Fruit fly (Drosophila melanogaster) whole organism, prepupa: ENCODE results near the gene Mst27D.

Experiments
- Blimp-1 ChIP-seq: fragments of 200-800 bp; sonication (Bioruptor generic); optimal IDR thresholded peaks from 3 replicates; lab custom pipeline; 2017; ENCODE audit warnings: missing biosample characterization, missing genetic modification characterization, mild to moderate bottlenecking, moderate library complexity, missing genetic modification reagents
- CG10631 ChIP-seq: fragments of 200-800 bp; sonication (Bioruptor generic); optimal IDR thresholded peaks from 2 replicates; lab custom pipeline; 2016; ENCODE audit warnings: missing biosample characterization, missing genetic modification characterization
- CG10669 ChIP-seq: fragments of 200-800 bp; sonication (Bioruptor generic); optimal IDR thresholded peaks from 3 replicates; lab custom pipeline; 2018; ENCODE audit warnings: missing biosample characterization, mild to moderate bottlenecking, missing genetic modification characterization, moderate library complexity
- CG11294 ChIP-seq: fragments of 200-800 bp; sonication (Bioruptor generic); IDR thresholded peaks from 2 replicates; pipeline ENCODE4 v1.3.6; 2022; ENCODE audit warnings: missing biosample characterization, missing genetic modification characterization
- CG11762 ChIP-seq: fragments of 200-800 bp; sonication (Bioruptor generic); optimal IDR thresholded peaks from 3 replicates; lab custom pipeline; 2016; ENCODE audit warnings: missing biosample characterization, missing genetic modification characterization; ENCODE audit not compliant: insufficient read depth
- CG11902 ChIP-seq: fragments of 200-800 bp; sonication (Bioruptor generic); optimal IDR thresholded peaks from 3 replicates; lab custom pipeline; 2016; ENCODE audit warnings: missing biosample characterization, missing genetic modification characterization
- CG15336 ChIP-seq: fragments of 200-800 bp; sonication (Bioruptor generic); IDR thresholded peaks from 2 replicates; pipeline ENCODE4 v1.3.6; 2022; ENCODE audit warnings: missing biosample characterization, missing genetic modification characterization
- CG3032 ChIP-seq: fragments of 200-800 bp; optimal IDR thresholded peaks from 2 replicates; lab custom pipeline; 2019; ENCODE audit warnings: missing biosample characterization, mild to moderate bottlenecking, missing genetic modification characterization, moderate library complexity
- CG32006 ChIP-seq: fragments of 200-800 bp; sonication (Bioruptor generic); optimal IDR thresholded peaks from 3 replicates; lab custom pipeline; 2017; ENCODE audit warnings: missing biosample characterization, mild to moderate bottlenecking, missing genetic modification characterization
- CG34406 ChIP-seq: fragments of 200-800 bp; sonication (Bioruptor generic); optimal IDR thresholded peaks from 3 replicates; lab custom pipeline; 2016; ENCODE audit warnings: missing biosample characterization, missing genetic modification characterization
- CG3919 ChIP-seq: fragments of 200-800 bp; sonication (Bioruptor generic); optimal IDR thresholded peaks from 3 replicates; lab custom pipeline; 2016; ENCODE audit warnings: missing biosample characterization, missing genetic modification characterization
- CG6163 ChIP-seq: fragments of 200-800 bp; sonication (Bioruptor generic); IDR thresholded peaks from 3 replicates; pipeline ENCODE4 v1.3.6; 2022; ENCODE audit warnings: missing biosample characterization, missing genetic modification characterization
- CG6792 ChIP-seq: fragments of 200-800 bp; sonication (Bioruptor generic); optimal IDR thresholded peaks from 3 replicates; lab custom pipeline; 2016; ENCODE audit warnings: missing biosample characterization, missing genetic modification characterization
- CG6808 ChIP-seq: fragments of 200-800 bp; sonication (Bioruptor generic); optimal IDR thresholded peaks from 3 replicates; lab custom pipeline; 2017; ENCODE audit warnings: missing biosample characterization, missing genetic modification characterization, mild to moderate bottlenecking, moderate library complexity, missing genetic modification reagents
- CG6854 ChIP-seq: fragments of 200-800 bp; sonication (Bioruptor generic); optimal IDR thresholded peaks from 2 replicates; lab custom pipeline; 2017; ENCODE audit warnings: missing biosample characterization, mild to moderate bottlenecking, missing genetic modification characterization
- CG7368 ChIP-seq: fragments of 200-800 bp; sonication (Bioruptor generic); optimal IDR thresholded peaks from 3 replicates; lab custom pipeline; 2016; ENCODE audit warnings: missing biosample characterization, missing genetic modification characterization
- CG8319 ChIP-seq: fragments of 200-800 bp; sonication (Bioruptor generic); optimal IDR thresholded peaks from 3 replicates; lab custom pipeline; 2016; ENCODE audit warnings: missing biosample characterization, missing genetic modification characterization
- CG8632 ChIP-seq: fragments of 200-800 bp; sonication (Bioruptor generic); optimal IDR thresholded peaks from 3 replicates; lab custom pipeline; 2016; ENCODE audit warnings: missing biosample characterization, missing genetic modification characterization
- CG9139 ChIP-seq: fragments of 200-800 bp; sonication (Bioruptor generic); optimal IDR thresholded peaks from 3 replicates; lab custom pipeline; 2017; ENCODE audit warnings: missing biosample characterization, mild to moderate bottlenecking, missing genetic modification characterization
- Eip78C ChIP-seq: fragments of 200-800 bp; sonication (Bioruptor generic); peaks from one replicate; lab custom pipeline; 2016; ENCODE audit warnings: missing biosample characterization, missing genetic modification characterization
- Eip93F ChIP-seq: fragments of 200-800 bp; sonication (Bioruptor generic); optimal IDR thresholded peaks from 2 replicates; lab custom pipeline; 2016; ENCODE audit warnings: missing biosample characterization, mild to moderate bottlenecking, missing genetic modification characterization
- Ets21C ChIP-seq: fragments of 200-800 bp; sonication (Bioruptor generic); optimal IDR thresholded peaks from 3 replicates; lab custom pipeline; 2016; ENCODE audit warnings: missing biosample characterization, missing genetic modification characterization
- Ets96B ChIP-seq: fragments of 200-800 bp; optimal IDR thresholded peaks from 2 replicates; lab custom pipeline; 2019; ENCODE audit warnings: missing biosample characterization, mild to moderate bottlenecking, missing genetic modification characterization, moderate library complexity
- Gug ChIP-seq: fragments of 200-800 bp; sonication (Bioruptor generic); IDR thresholded peaks from 2 replicates; pipeline ENCODE4 v1.3.6; 2022; ENCODE audit warnings: missing biosample characterization, missing genetic modification characterization
- Hr38 ChIP-seq: sonication (Bioruptor generic); optimal IDR thresholded peaks from 2 replicates; lab custom pipeline; 2016; ENCODE audit warnings: missing biosample characterization, missing genetic modification characterization
- Hr39 ChIP-seq: fragments of 200-800 bp; sonication (Bioruptor generic); optimal IDR thresholded peaks from 2 replicates; lab custom pipeline; 2016; ENCODE audit warnings: missing biosample characterization, missing genetic modification characterization
- Hr4 ChIP-seq: fragments of 200-800 bp; sonication (Bioruptor generic); optimal IDR thresholded peaks from 3 replicates; lab custom pipeline; 2016; ENCODE audit warnings: missing biosample characterization, missing genetic modification characterization
- Met ChIP-seq: fragments of 200-800 bp; sonication (Bioruptor generic); optimal IDR thresholded peaks from 3 replicates; lab custom pipeline; 2016; ENCODE audit warnings: missing biosample characterization, missing genetic modification characterization
- OdsH ChIP-seq: fragments of 200-800 bp; sonication (Bioruptor generic); optimal IDR thresholded peaks from 3 replicates; lab custom pipeline; 2016; ENCODE audit warnings: missing biosample characterization, missing genetic modification characterization
- Smox ChIP-seq: fragments of 200-800 bp; sonication (Bioruptor generic); optimal IDR thresholded peaks from 3 replicates; lab custom pipeline; 2016; ENCODE audit warnings: missing biosample characterization, missing genetic modification characterization
- Sox102F ChIP-seq: fragments of 200-800 bp; sonication (Bioruptor generic); optimal IDR thresholded peaks from 2 replicates; lab custom pipeline; 2016; ENCODE audit warnings: missing biosample characterization, mild to moderate bottlenecking, missing genetic modification characterization
- Sox14 ChIP-seq: fragments of 200-800 bp; sonication (Bioruptor generic); optimal IDR thresholded peaks from 3 replicates; lab custom pipeline; 2016; ENCODE audit warnings: missing biosample characterization, missing genetic modification characterization
- Sox15 ChIP-seq: fragments of 200-800 bp; sonication (Bioruptor generic); optimal IDR thresholded peaks from 3 replicates; lab custom pipeline; 2016; ENCODE audit warnings: missing biosample characterization, missing genetic modification characterization
- achi ChIP-seq: fragments of 200-800 bp; sonication (Bioruptor generic); optimal IDR thresholded peaks from 3 replicates; lab custom pipeline; 2016; ENCODE audit warnings: missing biosample characterization, missing genetic modification characterization
- acj6 ChIP-seq: fragments of 200-800 bp; sonication (Bioruptor generic); optimal IDR thresholded peaks from 3 replicates; lab custom pipeline; 2016; ENCODE audit warnings: missing biosample characterization, missing genetic modification characterization
- cyc ChIP-seq: fragments of 200-800 bp; sonication (Bioruptor generic); optimal IDR thresholded peaks from 3 replicates; lab custom pipeline; 2016; ENCODE audit warnings: missing biosample characterization, missing genetic modification characterization
- eg ChIP-seq: fragments of 200-800 bp; sonication (Bioruptor generic); IDR thresholded peaks from 3 replicates; pipeline ENCODE4 v1.3.6; 2022; ENCODE audit warnings: missing biosample characterization, missing genetic modification characterization
- esn ChIP-seq: fragments of 200-800 bp; sonication (Bioruptor generic); optimal IDR thresholded peaks from 2 replicates; lab custom pipeline; 2016; ENCODE audit warnings: missing biosample characterization, mild to moderate bottlenecking, missing genetic modification characterization, moderate library complexity
- fd59A ChIP-seq: fragments of 200-800 bp; sonication (Bioruptor generic); optimal IDR thresholded peaks from 2 replicates; lab custom pipeline; 2017; ENCODE audit warnings: missing biosample characterization, mild to moderate bottlenecking, missing genetic modification characterization, missing genetic modification reagents
- fd85E ChIP-seq: fragments of 200-800 bp; sonication (Bioruptor generic); optimal IDR thresholded peaks from 3 replicates; lab custom pipeline; 2016; ENCODE audit warnings: missing biosample characterization, missing genetic modification characterization
- fkh ChIP-seq: fragments of 200-800 bp; sonication (Bioruptor generic); optimal IDR thresholded peaks from 3 replicates; lab custom pipeline; 2017; ENCODE audit warnings: missing biosample characterization, mild to moderate bottlenecking, missing genetic modification characterization, moderate library complexity
- pdm3 ChIP-seq: fragments of 200-800 bp; sonication (Bioruptor generic); optimal IDR thresholded peaks from 3 replicates; lab custom pipeline; 2016; ENCODE audit warnings: missing biosample characterization, missing genetic modification characterization
- salr ChIP-seq, 2 experiments: fragments of 200-800 bp; sonication (Bioruptor generic); optimal IDR thresholded peaks; 3 replicates each; lab custom pipeline; 2016 to 2018; ENCODE audit warnings: missing biosample characterization in 2 of 2, missing genetic modification characterization in 2 of 2, mild to moderate bottlenecking in 1 of 2
- spab ChIP-seq: fragments of 200-800 bp; sonication (Bioruptor generic); optimal IDR thresholded peaks from 2 replicates; lab custom pipeline; 2017; ENCODE audit warnings: missing biosample characterization, mild to moderate bottlenecking, missing genetic modification characterization, missing genetic modification reagents
- ss ChIP-seq, 2 experiments: fragments of 200-800 bp; sonication (Bioruptor generic); optimal IDR thresholded peaks; 2 replicates in 1 of 2; 3 replicates in 1 of 2; lab custom pipeline; 2017 to 2018; ENCODE audit warnings: mild to moderate bottlenecking in 2 of 2, missing biosample characterization in 2 of 2, missing genetic modification characterization in 2 of 2, moderate library complexity in 1 of 2
- topi ChIP-seq: fragments of 200-800 bp; sonication (Bioruptor generic); optimal IDR thresholded peaks from 3 replicates; lab custom pipeline; 2016; ENCODE audit warnings: missing biosample characterization, missing genetic modification characterization
- vri ChIP-seq: fragments of 200-800 bp; sonication (Bioruptor generic); optimal IDR thresholded peaks from 3 replicates; lab custom pipeline; 2016; ENCODE audit warnings: missing biosample characterization, mild to moderate bottlenecking, missing genetic modification characterization

Gene Mst27D

DNA sequence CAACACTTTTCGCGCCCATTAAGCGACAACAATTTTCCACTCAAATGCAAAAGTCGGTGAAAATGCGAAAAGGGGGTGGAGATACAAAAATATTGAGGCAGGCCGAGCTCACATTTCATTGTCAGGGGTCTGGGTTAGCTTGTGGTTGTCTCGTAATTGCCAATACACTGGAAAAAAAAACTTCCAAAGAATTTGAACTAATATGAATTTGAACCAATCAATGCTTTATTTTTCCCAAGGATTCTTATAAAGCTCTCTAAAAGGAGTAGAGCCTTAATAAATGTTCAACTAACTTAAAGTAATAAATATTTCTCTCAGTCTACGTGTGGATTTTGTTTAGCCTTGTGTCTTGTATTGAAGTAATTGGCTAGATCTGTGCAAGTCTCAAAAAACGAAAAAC lies 12.4 kb upstream of the Mst27D start (continued):
- TF ChIP-seq ss (GFP tag; optimal IDR thresholded peaks at IDR 0.05; lab: Kevin White, UChicago) (no peak), Gug (GFP tag; lab: Robert Waterston, UW) (peak; percentile 59), CG6163 (peak; percentile 77; the same call in 2 of the 3 replicates), Hr4 (peak; percentile 81), fd85E (GFP tag; lab: Kevin White, UChicago) (no peak), Ets96B (tag; lab: Kevin White, UChicago) (peak; percentile 36), CG11762 (GFP tag; lab: Kevin White, UChicago) (peak; percentile 21), CG6808 (GFP tag; lab: Kevin White, UChicago) (no peak), spab (GFP tag; lab: Kevin White, UChicago) (peak; percentile 14), Met (no peak), OdsH (GFP tag; lab: Kevin White, UChicago) (peak; percentile 56), fd59A (GFP tag; lab: Kevin White, UChicago) (no peak), acj6 (GFP tag; lab: Kevin White, UChicago) (peak; percentile 45), CG11902 (GFP tag; lab: Kevin White, UChicago) (no peak), CG8632 (GFP tag; lab: Kevin White, UChicago) (peak; percentile 1), Eip78C (GFP tag; lab: Kevin White, UChicago) (peak; percentile 85)

DNA sequence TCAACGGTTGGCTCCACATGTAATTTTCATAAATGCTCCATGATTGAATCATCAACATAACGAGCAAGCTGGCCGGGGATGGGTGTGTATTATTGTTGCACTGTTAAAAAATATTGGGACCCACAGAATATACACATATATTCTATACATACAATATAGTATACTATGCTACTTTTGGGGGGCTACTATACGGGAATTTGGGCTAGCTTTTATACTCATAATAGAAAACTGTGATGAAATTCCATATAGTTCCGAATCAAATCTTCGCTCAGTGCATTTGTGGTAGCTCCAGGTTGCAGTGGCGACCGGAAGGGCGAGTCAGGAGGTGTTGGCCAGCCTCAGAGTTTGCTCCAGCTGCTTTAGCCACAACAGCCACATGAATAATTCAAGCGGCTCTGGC lies 11.2 kb upstream of the Mst27D start:
- 0 out of 2 replicates have a peak, but pooled peaks have one; percentile 30 for TF ChIP-seq CG11294 (GFP tag; lab: Robert Waterston, UW)
- TF ChIP-seq eg: no peak
- no peak for TF ChIP-seq fd85E (GFP tag; lab: Kevin White, UChicago)
- peak; percentile 69 for TF ChIP-seq CG10669
- no peak for TF ChIP-seq Hr38 (GFP tag; lab: Kevin White, UChicago)
- no peak for TF ChIP-seq vri
- TF ChIP-seq CG15336 (GFP tag; lab: Robert Waterston, UW): peak; percentile 66
- TF ChIP-seq Eip93F (GFP tag; lab: Kevin White, UChicago): no peak
- no peak for TF ChIP-seq Hr39 (GFP tag; lab: Kevin White, UChicago)
- peak; percentile 3 for TF ChIP-seq CG11902 (GFP tag; lab: Kevin White, UChicago)
- TF ChIP-seq CG32006 (GFP tag; lab: Kevin White, UChicago): no peak
- TF ChIP-seq topi (GFP tag; lab: Kevin White, UChicago): peak; percentile 40
- TF ChIP-seq CG10631 (GFP tag; lab: Kevin White, UChicago): peak; percentile 74
- TF ChIP-seq Sox14: peak; percentile 60
- peak; percentile 39 to 68 for TF ChIP-seq ss (GFP tag; optimal IDR thresholded peaks at IDR 0.05; lab: Kevin White, UChicago)
- TF ChIP-seq CG6163: peak; percentile 83
- peak; percentile 52 for TF ChIP-seq fd59A (GFP tag; lab: Kevin White, UChicago)
- TF ChIP-seq Met: peak; percentile 37
- peak; percentile 24 for TF ChIP-seq CG8632 (GFP tag; lab: Kevin White, UChicago)
- no peak for TF ChIP-seq CG6854 (GFP tag; lab: Kevin White, UChicago)
- peak; percentile 49 for TF ChIP-seq Hr4
- peak; percentile 48 for TF ChIP-seq cyc (GFP tag; lab: Kevin White, UChicago)
- peak; percentile 38 for TF ChIP-seq CG8319 (GFP tag; lab: Kevin White, UChicago)
- peak; percentile 67 for TF ChIP-seq CG3032
- TF ChIP-seq OdsH (GFP tag; lab: Kevin White, UChicago): peak; percentile 60
- peak; percentile 90 for TF ChIP-seq Eip78C (GFP tag; lab: Kevin White, UChicago)
- peak; percentile 54 for TF ChIP-seq pdm3
- TF ChIP-seq Sox102F: peak; percentile 26
- peak; percentile 65 for TF ChIP-seq achi (GFP tag; lab: Kevin White, UChicago)
- TF ChIP-seq spab (GFP tag; lab: Kevin White, UChicago): peak; percentile 26
- TF ChIP-seq CG7368 (GFP tag; lab: Kevin White, UChicago): peak; percentile 61
- peak; percentile 11 for TF ChIP-seq Sox15 (GFP tag; lab: Kevin White, UChicago)
- peak; percentile 45 to 57 for TF ChIP-seq salr (GFP tag; optimal IDR thresholded peaks at IDR 0.05; lab: Kevin White, UChicago)
- peak; percentile 73 for TF ChIP-seq CG6808 (GFP tag; lab: Kevin White, UChicago)
- TF ChIP-seq Smox (GFP tag; lab: Kevin White, UChicago): no peak
- peak; percentile 59 for TF ChIP-seq acj6 (GFP tag; lab: Kevin White, UChicago)
- peak; percentile 56 for TF ChIP-seq CG6792 (GFP tag; lab: Kevin White, UChicago)
- no peak for TF ChIP-seq CG3919 (GFP tag; lab: Kevin White, UChicago)
- TF ChIP-seq Ets21C: no peak
- TF ChIP-seq CG9139 (GFP tag; lab: Kevin White, UChicago): peak; percentile 27
- TF ChIP-seq Blimp-1 (GFP tag; lab: Kevin White, UChicago): no peak
- TF ChIP-seq Gug (GFP tag; lab: Robert Waterston, UW): peak; percentile 56; the same call in 1 of the 2 replicates
- peak; percentile 32 for TF ChIP-seq CG34406 (GFP tag; lab: Kevin White, UChicago)
- no peak for TF ChIP-seq fkh (GFP tag; lab: Kevin White, UChicago)
- no peak for TF ChIP-seq esn (GFP tag; lab: Kevin White, UChicago)
